Worm (Caenorhabditis elegans) whole organism, young adult: ENCODE data around the gene ilcr-2.

Experiments
- ceh-100 ChIP-seq: fragments of 200-800 bp; sonication (Bioruptor generic); IDR thresholded peaks from 2 replicates; pipeline ENCODE4 v1.3.6; 2022; ENCODE audit warnings: missing genetic modification reagents, missing genetic modification characterization, missing compliant biosample characterization
- lag-1 ChIP-seq: fragments of 200-800 bp; sonication (Bioruptor generic); IDR thresholded peaks from 2 replicates; pipeline ENCODE4 v1.3.6; 2022; ENCODE audit warnings: missing genetic modification reagents, missing genetic modification characterization, missing compliant biosample characterization
- snpc-4 ChIP-seq, 5 experiments: fragments of 150-350 bp in 1 of 5; sonication (generic microtip) in 4 of 5; optimal IDR thresholded peaks; 2 replicates each; lab custom pipeline; 2014 to 2018; ENCODE audit warnings: missing genetic modification characterization in 5 of 5, missing biosample characterization in 3 of 5, antibody characterized with exemption in 2 of 5, mild to moderate bottlenecking in 2 of 5, missing compliant biosample characterization in 2 of 5, missing genotype in 2 of 5, moderate library complexity in 2 of 5, missing genetic modification reagents in 1 of 5

DNA sequence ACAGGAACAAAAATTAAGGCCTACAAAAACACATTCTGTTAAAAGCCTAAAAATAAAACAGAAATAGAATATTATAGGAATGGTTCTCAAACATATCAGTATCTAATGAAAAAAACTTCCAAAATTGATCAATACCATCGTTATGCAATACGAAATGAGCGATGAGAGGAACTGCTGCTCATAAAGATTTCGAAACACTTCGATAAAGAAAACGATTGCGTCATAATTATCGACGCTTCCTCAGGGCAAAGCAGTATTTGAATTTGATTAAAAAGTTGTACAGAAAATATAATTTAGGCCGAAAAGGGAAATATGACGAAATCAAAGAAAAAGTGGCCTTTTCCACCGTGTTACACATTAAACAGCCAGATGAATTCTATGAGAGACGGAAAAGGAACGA lies 43.0 kb downstream of the ilcr-2 start:
- TF ChIP-seq snpc-4 (GFP tag; optimal IDR thresholded peaks at IDR 0.05; lab: Kevin White, UChicago) (no peak), snpc-4 (tag; optimal IDR thresholded peaks at IDR 0.05; lab: Kevin White, UChicago) (no peak), ceh-100 (GFP tag; lab: Robert Waterston, UW) (no peak), lag-1 (GFP tag; lab: Robert Waterston, UW) (no peak)
